Fruit fly (Drosophila melanogaster): Measurements from ENCODE around the gene CG3430.

CG3430 gene

dm6 chr2L:6918517-6919202 is 38.1 kb upstream of the CG3430 start, which contains the start of gene nop5 (continued):
- no peak for TF ChIP-seq sr (GFP tag; IDR thresholded peaks at IDR 0.05)
- TF ChIP-seq CG10321 (GFP tag; IDR thresholded peaks at IDR 0.05) = no peak
- TF ChIP-seq ATbp (GFP tag; optimal IDR thresholded peaks at IDR 0.05) = no peak
- 0 out of 2 replicates have a peak, but pooled peaks have one; percentile 8 for TF ChIP-seq al (GFP tag; IDR thresholded peaks at IDR 0.05)
- TF ChIP-seq ind (GFP tag; optimal IDR thresholded peaks at IDR 0.05) = peak; percentile 53
- no peak for TF ChIP-seq CG10462 (GFP tag; optimal IDR thresholded peaks at IDR 0.05)
- 0 out of 2 replicates have a peak, but pooled peaks have one; percentile 30 for TF ChIP-seq NFAT (GFP tag; IDR thresholded peaks at IDR 0.05)
- no peak for TF ChIP-seq lov (optimal IDR thresholded peaks at IDR 0.05)
- no peak for TF ChIP-seq lov (GFP tag; IDR thresholded peaks at IDR 0.05)
- TF ChIP-seq tx (GFP tag; optimal IDR thresholded peaks at IDR 0.05) = no peak
- TF ChIP-seq CG18764 (GFP tag; optimal IDR thresholded peaks at IDR 0.05) = peak; percentile 26
- TF ChIP-seq run (tag; optimal IDR thresholded peaks at IDR 0.05) = no peak
- no peak for TF ChIP-seq Drgx (GFP tag; IDR thresholded peaks at IDR 0.05)
- TF ChIP-seq CG7357 (GFP tag; IDR thresholded peaks at IDR 0.05) = no peak
- TF ChIP-seq CG9609 (GFP tag; optimal IDR thresholded peaks at IDR 0.05) = no peak
- no peak for TF ChIP-seq dimm (GFP tag; IDR thresholded peaks at IDR 0.05)
- TF ChIP-seq nmo (GFP tag; optimal IDR thresholded peaks at IDR 0.05) = peak; percentile 81
- peak; percentile 78 for TF ChIP-seq Hr3 (GFP tag; optimal IDR thresholded peaks at IDR 0.05)
- TF ChIP-seq CG8478 (optimal IDR thresholded peaks at IDR 0.05) = no peak
- TF ChIP-seq Fer1 (GFP tag; optimal IDR thresholded peaks at IDR 0.05) = peak; percentile 78
- TF ChIP-seq Sry-β (GFP tag; optimal IDR thresholded peaks at IDR 0.05) = peak; percentile 28
- peak; percentile 92 for TF ChIP-seq CG17361 (GFP tag; IDR thresholded peaks at IDR 0.05)
- TF ChIP-seq CG2120 (GFP tag; optimal IDR thresholded peaks at IDR 0.05) = peak; percentile 35
- no peak for TF ChIP-seq CG6272 (GFP tag; IDR thresholded peaks at IDR 0.05)
- no peak for TF ChIP-seq ase (GFP tag; IDR thresholded peaks at IDR 0.05)
- TF ChIP-seq Six4 (GFP tag; optimal IDR thresholded peaks at IDR 0.05) = peak; percentile 38
- TF ChIP-seq gcm2 (GFP tag; optimal IDR thresholded peaks at IDR 0.05) = no peak
- TF ChIP-seq br (optimal IDR thresholded peaks at IDR 0.05) = no peak
- TF ChIP-seq CG6254 (GFP tag; optimal IDR thresholded peaks at IDR 0.05) = peak; percentile 55
- no peak for TF ChIP-seq ken (GFP tag; IDR thresholded peaks at IDR 0.05)
- TF ChIP-seq sim (GFP tag; IDR thresholded peaks at IDR 0.05) = no peak
- TF ChIP-seq nerfin-1 (tag; optimal IDR thresholded peaks at IDR 0.05) = peak; percentile 72
- TF ChIP-seq HLH3B (GFP tag; IDR thresholded peaks at IDR 0.05) = no peak
- TF ChIP-seq oc (tag; optimal IDR thresholded peaks at IDR 0.05) = no peak
- no peak for TF ChIP-seq rib (GFP tag; IDR thresholded peaks at IDR 0.05)
- no peak for TF ChIP-seq seq (GFP tag; IDR thresholded peaks at IDR 0.05)
- peak; percentile 63 for TF ChIP-seq CG12104 (GFP tag; optimal IDR thresholded peaks at IDR 0.05)
- TF ChIP-seq org-1 (GFP tag; optimal IDR thresholded peaks at IDR 0.05) = peak; percentile 34
- TF ChIP-seq dan (GFP tag; IDR thresholded peaks at IDR 0.05) = no peak
- peak; percentile 89 for TF ChIP-seq Med (GFP tag)
- TF ChIP-seq CG7839 (tag; optimal IDR thresholded peaks at IDR 0.05) = no peak
- TF ChIP-seq CG6765 (GFP tag; optimal IDR thresholded peaks at IDR 0.05) = peak; percentile 79
- TF ChIP-seq Hey (tag; optimal IDR thresholded peaks at IDR 0.05) = no peak
- no peak for TF ChIP-seq CG42726 (GFP tag; IDR thresholded peaks at IDR 0.05; ENCODE audit: partially characterized antibody)
- TF ChIP-seq twi (tag; optimal IDR thresholded peaks at IDR 0.05) = peak; percentile 24
- TF ChIP-seq Kr (GFP tag; optimal IDR thresholded peaks at IDR 0.05) = no peak
- peak; percentile 33 for TF ChIP-seq kah (GFP tag; optimal IDR thresholded peaks at IDR 0.05)
- no peak for TF ChIP-seq Rx (GFP tag; IDR thresholded peaks at IDR 0.05)
- no peak for TF ChIP-seq CG9797 (GFP tag; optimal IDR thresholded peaks at IDR 0.05)
- TF ChIP-seq sens (GFP tag) = peak; percentile 5
- no peak for TF ChIP-seq cad (GFP tag; optimal IDR thresholded peaks at IDR 0.05)
- peak; percentile 19 for TF ChIP-seq Sin3A (optimal IDR thresholded peaks at IDR 0.05)
- TF ChIP-seq CG1602 (GFP tag; optimal IDR thresholded peaks at IDR 0.05) = peak; percentile 47

Data from whole organism, embryonic.